Worm (Caenorhabditis elegans) whole organism, L4/young adult: Measurements from ENCODE around the gene dhcr-24.

Experiments
- W03F9.2 ChIP-seq: fragments of 150-350 bp; optimal IDR thresholded peaks from 2 replicates; lab custom pipeline; 2014; ENCODE audit warnings: missing biosample characterization, missing genetic modification characterization
- dao-5 ChIP-seq: sonication (generic microtip); optimal IDR thresholded peaks from 2 replicates; lab custom pipeline; 2016; ENCODE audit warnings: missing genotype, missing genetic modification characterization, moderate library complexity, missing compliant biosample characterization
- him-1 ChIP-seq: sonication (generic microtip); optimal IDR thresholded peaks from 2 replicates; lab custom pipeline; 2016; ENCODE audit warnings: missing genotype, missing genetic modification reagents, missing genetic modification characterization, missing compliant biosample characterization

DNA sequence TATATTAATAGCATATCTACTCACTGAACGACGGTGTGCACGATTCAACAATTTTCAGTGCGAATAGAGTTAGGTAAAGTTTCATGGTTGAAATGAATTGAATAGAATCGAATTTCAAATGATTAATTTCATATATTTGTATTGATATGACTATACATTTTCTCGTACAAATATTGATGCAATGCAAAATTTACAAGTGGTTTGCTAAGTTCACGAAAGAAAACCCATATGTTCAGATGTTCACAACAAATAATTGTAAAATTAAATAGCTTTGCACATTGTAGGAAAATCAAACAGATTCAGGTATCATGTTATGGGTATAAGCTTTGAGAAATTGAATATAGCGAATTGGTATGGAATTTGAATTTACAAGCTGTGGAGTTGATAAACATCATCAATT lies 21.7 kb upstream of the dhcr-24 start, which contains the start of gene H01M10.2:
- TF ChIP-seq him-1 (no peak), dao-5 (tag; lab: Kevin White, UChicago) (no peak), W03F9.2 (tag; lab: Kevin White, UChicago) (no peak)
